Worm (Caenorhabditis elegans): ENCODE data around the gene aakg-3.

The aakg-3 gene

DNA sequence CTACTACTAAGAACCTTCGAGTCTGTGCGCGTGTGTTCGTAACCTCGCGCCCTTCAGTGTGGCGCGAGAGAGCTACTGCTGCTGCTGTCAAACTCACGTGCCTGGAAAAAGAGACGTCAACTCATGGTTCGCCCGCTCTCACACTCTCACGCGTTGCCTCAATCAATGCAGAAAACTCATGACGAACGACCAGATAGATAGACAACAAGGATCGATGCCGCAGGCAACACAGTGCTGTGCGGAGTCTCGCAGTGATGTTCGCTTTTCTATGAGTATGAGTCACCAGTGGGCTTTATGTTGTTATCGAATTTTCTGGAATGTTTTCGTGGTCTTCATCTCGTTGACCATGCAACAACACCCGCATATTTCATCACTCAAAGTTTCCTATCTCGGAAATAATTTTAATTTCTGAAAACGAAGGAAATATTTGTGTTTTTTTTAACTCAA lies 4.7 kb upstream of the aakg-3 start (continued):
- TF ChIP-seq xbp-1 (tag; optimal IDR thresholded peaks at IDR 0.05) (peak; percentile 48), nhr-76 (tag; optimal IDR thresholded peaks at IDR 0.05) (no peak), Y116A8C.19 (tag; optimal IDR thresholded peaks at IDR 0.05; ENCODE audit: borderline replicate concordance) (no peak), pqm-1 (tag; optimal IDR thresholded peaks at IDR 0.05) (no peak), lir-3 (tag; optimal IDR thresholded peaks at IDR 0.05; ENCODE audit: poor library complexity) (peak; percentile 74), nhr-12 (tag; optimal IDR thresholded peaks at IDR 0.05) (no peak), isw-1 (GFP tag; IDR thresholded peaks at IDR 0.05) (no peak; the same call in 1 of the 2 replicates), jun-1 (tag; optimal IDR thresholded peaks at IDR 0.05) (peak; percentile 71), nhr-77 (tag; optimal IDR thresholded peaks at IDR 0.05) (no peak), unc-98 (GFP tag; IDR thresholded peaks at IDR 0.05) (no peak), lin-13 (GFP tag; optimal IDR thresholded peaks at IDR 0.05) (peak; percentile 56), skn-1 (tag; optimal IDR thresholded peaks at IDR 0.05) (peak; percentile 10), sup-37 (GFP tag; optimal IDR thresholded peaks at IDR 0.05) (no peak), unc-30 (tag; optimal IDR thresholded peaks at IDR 0.05) (no peak), dpl-1 (GFP tag; optimal IDR thresholded peaks at IDR 0.05) (peak in 2 of 3 experiments; percentile 31 to 43), lin-35 (GFP tag; optimal IDR thresholded peaks at IDR 0.05) (peak; percentile 34 to 82), zip-4 (GFP tag; optimal IDR thresholded peaks at IDR 0.05) (no peak), swsn-7 (tag; optimal IDR thresholded peaks at IDR 0.05) (peak; percentile 59), alr-1 (tag; optimal IDR thresholded peaks at IDR 0.05; ENCODE audit: borderline replicate concordance) (no peak), C04F5.9 (tag; optimal IDR thresholded peaks at IDR 0.05) (peak; percentile 49), egl-13 (tag; optimal IDR thresholded peaks at IDR 0.05) (peak; percentile 55), ztf-11 (tag; optimal IDR thresholded peaks at IDR 0.05) (no peak), pag-3 (tag; optimal IDR thresholded peaks at IDR 0.05; ENCODE audit: borderline replicate concordance, insufficient read depth) (no peak), tlp-1 (tag; optimal IDR thresholded peaks at IDR 0.05) (no peak), hpl-2 (GFP tag; optimal IDR thresholded peaks at IDR 0.05) (no peak), lsy-2 (tag; optimal IDR thresholded peaks at IDR 0.05) (peak; percentile 58), fos-1 (tag; optimal IDR thresholded peaks at IDR 0.05) (no peak), unc-130 (tag; optimal IDR thresholded peaks at IDR 0.05) (peak; percentile 39), nhr-19 (GFP tag; conservative IDR thresholded peaks at IDR 0.05) (peak; percentile 71), sox-4 (tag; optimal IDR thresholded peaks at IDR 0.05) (peak; percentile 53), snpc-4 (tag; optimal IDR thresholded peaks at IDR 0.05) (peak; percentile 17), grh-1 (GFP tag; IDR thresholded peaks at IDR 0.05) (no peak), efl-3 (GFP tag; optimal IDR thresholded peaks at IDR 0.05) (no peak), ztf-4 (tag; optimal IDR thresholded peaks at IDR 0.05) (peak; percentile 67), pax-3 (tag; optimal IDR thresholded peaks at IDR 0.05) (peak; percentile 44), C34B4.2 (tag; optimal IDR thresholded peaks at IDR 0.05) (no peak), nhr-28 (tag; optimal IDR thresholded peaks at IDR 0.05) (no peak), nhr-85 (tag) (peak; percentile 71), ceh-82 (tag; optimal IDR thresholded peaks at IDR 0.05) (peak; percentile 28 to 74 (median 35)), unc-62 (GFP tag; optimal IDR thresholded peaks at IDR 0.05) (no peak), fkh-8 (tag; optimal IDR thresholded peaks at IDR 0.05) (peak; percentile 93), vab-15 (tag; optimal IDR thresholded peaks at IDR 0.05) (no peak), elt-3 (tag; optimal IDR thresholded peaks at IDR 0.05) (no peak), ceh-88 (GFP tag; IDR thresholded peaks at IDR 0.05) (peak; percentile 37; the same call in 1 of the 2 replicates), nhr-20 (tag; optimal IDR thresholded peaks at IDR 0.05) (peak; percentile 75), efl-1 (optimal IDR thresholded peaks at IDR 0.05) (peak; percentile 7 to 20), efl-1 (GFP tag; optimal IDR thresholded peaks at IDR 0.05 in 1 of 2) (peak in 1 of 2 experiments; percentile 54), blmp-1 (tag; optimal IDR thresholded peaks at IDR 0.05) (no peak), dsc-1 (tag; optimal IDR thresholded peaks at IDR 0.05) (peak; percentile 52), ceh-63 (GFP tag; optimal IDR thresholded peaks at IDR 0.05) (no peak), mef-2 (tag; optimal IDR thresholded peaks at IDR 0.05) (peak; percentile 21), nhr-47 (tag; optimal IDR thresholded peaks at IDR 0.05) (peak; percentile 71), aly-2 (tag; optimal IDR thresholded peaks at IDR 0.05) (no peak), ama-1 (optimal IDR thresholded peaks at IDR 0.05) (no peak)

Data from whole organism, L1 larva.